In genomic region chr3L:22262797-22263423, dm6 we compare ENCODE assay signal across 1 fruit fly cellular context.
TF ChIP-seq lines count a peak whose summit lies in the region.

TSS of gene Rich (minus strand) at chr3L:22262921.
TSS of gene Ddx1 (plus strand) at chr3L:22263369.

TF ChIP-seq in whole organism, embryonic, 481 proteins besides CTCF, POLR2A, EP300 and RAD21 (continued from another document):
- TF ChIP-seq CG16815 (GFP tag; optimal IDR thresholded peaks at IDR 0.05; lab: Kevin White, UChicago) (peak; percentile 28), Abd-B (GFP tag; optimal IDR thresholded peaks at IDR 0.05; lab: Kevin White, UChicago) (peak; percentile 64), CG10147 (GFP tag; optimal IDR thresholded peaks at IDR 0.05; lab: Kevin White, UChicago) (peak; percentile 30), Hr51 (GFP tag; optimal IDR thresholded peaks at IDR 0.05; lab: Kevin White, UChicago) (peak; percentile 27 to 47), Mes4 (GFP tag; optimal IDR thresholded peaks at IDR 0.05; lab: Kevin White, UChicago) (no peak), p53 (GFP tag; optimal IDR thresholded peaks at IDR 0.05; lab: Kevin White, UChicago) (no peak), CG17361 (GFP tag; IDR thresholded peaks at IDR 0.05; lab: Robert Waterston, UW) (peak; percentile 84), otp (GFP tag; IDR thresholded peaks at IDR 0.05; lab: Robert Waterston, UW) (no peak; the same call in 2 of the 3 replicates), CG3281 (GFP tag; optimal IDR thresholded peaks at IDR 0.05; lab: Kevin White, UChicago) (no peak), Pdp1 (GFP tag; optimal IDR thresholded peaks at IDR 0.05; lab: Kevin White, UChicago) (peak in 1 of 2 experiments; percentile 36), CG18764 (GFP tag; optimal IDR thresholded peaks at IDR 0.05; lab: Kevin White, UChicago) (peak; percentile 23), dpn (GFP tag; optimal IDR thresholded peaks at IDR 0.05; lab: Kevin White, UChicago) (peak; percentile 43 to 52), CG10274 (GFP tag; optimal IDR thresholded peaks at IDR 0.05; lab: Kevin White, UChicago) (no peak), CG43689 (GFP tag; IDR thresholded peaks at IDR 0.05; lab: Robert Waterston, UW) (no peak), gcm (GFP tag; optimal IDR thresholded peaks at IDR 0.05; lab: Kevin White, UChicago) (no peak), usp (GFP tag; optimal IDR thresholded peaks at IDR 0.05; lab: Kevin White, UChicago) (no peak), D19B (GFP tag; optimal IDR thresholded peaks at IDR 0.05; lab: Kevin White, UChicago) (no peak), CG15601 (tag; optimal IDR thresholded peaks at IDR 0.05; lab: Kevin White, UChicago) (peak; percentile 51), CG1832 (GFP tag; optimal IDR thresholded peaks at IDR 0.05; lab: Kevin White, UChicago) (no peak), MBD-R2 (GFP tag; IDR thresholded peaks at IDR 0.05; lab: Robert Waterston, UW) (peak; percentile 96), CG3838 (GFP tag; optimal IDR thresholded peaks at IDR 0.05; lab: Kevin White, UChicago) (no peak), Awh (GFP tag; IDR thresholded peaks at IDR 0.05; lab: Robert Waterston, UW) (no peak), lilli (GFP tag; optimal IDR thresholded peaks at IDR 0.05; lab: Kevin White, UChicago) (peak; percentile 54), Hey (tag; optimal IDR thresholded peaks at IDR 0.05; lab: Kevin White, UChicago) (no peak), B-H1 (GFP tag; IDR thresholded peaks at IDR 0.05; lab: Robert Waterston, UW) (no peak), CG7839 (tag; optimal IDR thresholded peaks at IDR 0.05; lab: Kevin White, UChicago) (peak; percentile 56), nom (GFP tag; optimal IDR thresholded peaks at IDR 0.05; lab: Kevin White, UChicago) (no peak), NC2β (GFP tag; optimal IDR thresholded peaks at IDR 0.05; lab: Kevin White, UChicago) (no peak), CG12299 (tag; optimal IDR thresholded peaks at IDR 0.05; lab: Kevin White, UChicago) (no peak), tna (GFP tag; IDR thresholded peaks at IDR 0.05; lab: Robert Waterston, UW; ENCODE audit: partially characterized antibody) (no peak), CG6654 (GFP tag; optimal IDR thresholded peaks at IDR 0.05; lab: Kevin White, UChicago) (no peak), CG2199 (GFP tag; IDR thresholded peaks at IDR 0.05; lab: Robert Waterston, UW) (no peak), Tbp (GFP tag; optimal IDR thresholded peaks at IDR 0.05; lab: Kevin White, UChicago) (peak; percentile 12), CG6689 (GFP tag; IDR thresholded peaks at IDR 0.05; lab: Robert Waterston, UW) (no peak), CG18262 (tag; optimal IDR thresholded peaks at IDR 0.05; lab: Kevin White, UChicago) (peak; percentile 59), HmgD (GFP tag; optimal IDR thresholded peaks at IDR 0.05; lab: Kevin White, UChicago) (no peak), Myb (GFP tag; optimal IDR thresholded peaks at IDR 0.05; lab: Kevin White, UChicago) (peak; percentile 20), CG16863 (GFP tag; optimal IDR thresholded peaks at IDR 0.05; lab: Kevin White, UChicago) (no peak), crp (GFP tag; optimal IDR thresholded peaks at IDR 0.05; lab: Kevin White, UChicago) (peak; percentile 92 to 98), CG14710 (tag; optimal IDR thresholded peaks at IDR 0.05; lab: Kevin White, UChicago) (peak; percentile 70), CG13624 (GFP tag; optimal IDR thresholded peaks at IDR 0.05; lab: Kevin White, UChicago) (peak; percentile 41), nau (GFP tag; optimal IDR thresholded peaks at IDR 0.05; lab: Kevin White, UChicago) (no peak), vnd (GFP tag; IDR thresholded peaks at IDR 0.05; lab: Robert Waterston, UW; ENCODE audit: partially characterized antibody) (no peak), Hand (GFP tag; optimal IDR thresholded peaks at IDR 0.05; lab: Kevin White, UChicago) (no peak), CG17186 (GFP tag; optimal IDR thresholded peaks at IDR 0.05; lab: Kevin White, UChicago) (peak; percentile 17), CG7556 (GFP tag; optimal IDR thresholded peaks at IDR 0.05; lab: Kevin White, UChicago) (peak; percentile 64), toy (GFP tag; IDR thresholded peaks at IDR 0.05; lab: Robert Waterston, UW) (no peak), Dbx (GFP tag; IDR thresholded peaks at IDR 0.05; lab: Robert Waterston, UW) (0 out of 3 replicates have a peak, but pooled peaks have one; percentile 10), crc (GFP tag; optimal IDR thresholded peaks at IDR 0.05; lab: Kevin White, UChicago) (no peak), CG4854 (GFP tag; optimal IDR thresholded peaks at IDR 0.05; lab: Kevin White, UChicago) (peak; percentile 18), CG9727 (GFP tag; optimal IDR thresholded peaks at IDR 0.05; lab: Kevin White, UChicago) (peak; percentile 41), CG5245 (GFP tag; optimal IDR thresholded peaks at IDR 0.05; lab: Kevin White, UChicago) (no peak), Chrac-16 (GFP tag; optimal IDR thresholded peaks at IDR 0.05; lab: Kevin White, UChicago) (peak; percentile 28), CG10979 (tag; optimal IDR thresholded peaks at IDR 0.05; lab: Kevin White, UChicago) (peak; percentile 32), sim (GFP tag; IDR thresholded peaks at IDR 0.05; lab: Robert Waterston, UW) (no peak), CG31224 (GFP tag; IDR thresholded peaks at IDR 0.05; lab: Robert Waterston, UW) (no peak), CG33557 (GFP tag; optimal IDR thresholded peaks at IDR 0.05; lab: Kevin White, UChicago) (peak; percentile 23), pum (GFP tag; optimal IDR thresholded peaks at IDR 0.05; lab: Kevin White, UChicago) (peak; percentile 19), CG18476 (GFP tag; optimal IDR thresholded peaks at IDR 0.05; lab: Kevin White, UChicago) (peak; percentile 60), CG7271 (tag; optimal IDR thresholded peaks at IDR 0.05; lab: Kevin White, UChicago) (no peak), zfh1 (GFP tag; IDR thresholded peaks at IDR 0.05; lab: Robert Waterston, UW) (no peak; the same call in 2 of the 3 replicates), PHDP (tag; optimal IDR thresholded peaks at IDR 0.05; lab: Kevin White, UChicago) (no peak), bigmax (GFP tag; optimal IDR thresholded peaks at IDR 0.05; lab: Kevin White, UChicago) (no peak), Aef1 (GFP tag; IDR thresholded peaks at IDR 0.05; lab: Robert Waterston, UW) (no peak), sd (tag; optimal IDR thresholded peaks at IDR 0.05; lab: Kevin White, UChicago) (peak; percentile 97), Neu2 (GFP tag; optimal IDR thresholded peaks at IDR 0.05; lab: Kevin White, UChicago; ENCODE audit: borderline replicate concordance) (no peak), CHES-1-like (GFP tag; optimal IDR thresholded peaks at IDR 0.05; lab: Kevin White, UChicago) (peak; percentile 36), esg (GFP tag; conservative IDR thresholded peaks at IDR 0.05; lab: Robert Waterston, UW) (no peak), CkIIα-i1 (GFP tag; IDR thresholded peaks at IDR 0.05; lab: Robert Waterston, UW) (no peak), CG7786 (GFP tag; optimal IDR thresholded peaks at IDR 0.05; lab: Kevin White, UChicago) (no peak), lmd (GFP tag; IDR thresholded peaks at IDR 0.05; lab: Robert Waterston, UW) (peak; percentile 39; the same call in 1 of the 2 replicates), Max (GFP tag; optimal IDR thresholded peaks at IDR 0.05; lab: Kevin White, UChicago) (peak; percentile 65), Hr39 (optimal IDR thresholded peaks at IDR 0.05; lab: Kevin White, UChicago) (no peak), stwl (tag; optimal IDR thresholded peaks at IDR 0.05; lab: Kevin White, UChicago) (peak; percentile 43), CG7372 (GFP tag; IDR thresholded peaks at IDR 0.05; lab: Robert Waterston, UW) (no peak), CG1024 (GFP tag; IDR thresholded peaks at IDR 0.05; lab: Robert Waterston, UW) (no peak), Rx (GFP tag; IDR thresholded peaks at IDR 0.05; lab: Robert Waterston, UW) (no peak), CG9437 (GFP tag; optimal IDR thresholded peaks at IDR 0.05; lab: Kevin White, UChicago) (peak; percentile 64), amos (GFP tag; IDR thresholded peaks at IDR 0.05; lab: Robert Waterston, UW; ENCODE audit: partially characterized antibody) (peak; percentile 7; the same call in 1 of the 2 replicates), CG13424 (tag; optimal IDR thresholded peaks at IDR 0.05; lab: Kevin White, UChicago) (peak; percentile 38), CG12391 (tag; optimal IDR thresholded peaks at IDR 0.05; lab: Kevin White, UChicago) (peak; percentile 74), ash1 (GFP tag; optimal IDR thresholded peaks at IDR 0.05; lab: Kevin White, UChicago) (no peak), eyg (GFP tag; optimal IDR thresholded peaks at IDR 0.05; lab: Kevin White, UChicago) (no peak), Rfx (GFP tag; IDR thresholded peaks at IDR 0.05; lab: Robert Waterston, UW) (peak; percentile 54), CG10431 (GFP tag; optimal IDR thresholded peaks at IDR 0.05; lab: Kevin White, UChicago) (peak; percentile 18), sug (tag; optimal IDR thresholded peaks at IDR 0.05; lab: Kevin White, UChicago) (no peak), fru (optimal IDR thresholded peaks at IDR 0.05; lab: Kevin White, UChicago) (no peak), Hmr (GFP tag; optimal IDR thresholded peaks at IDR 0.05; lab: Kevin White, UChicago) (peak; percentile 49), CG17829 (tag; optimal IDR thresholded peaks at IDR 0.05; lab: Kevin White, UChicago) (peak; percentile 57), CG34376 (GFP tag; optimal IDR thresholded peaks at IDR 0.05; lab: Kevin White, UChicago) (peak; percentile 28), chm (GFP tag; IDR thresholded peaks at IDR 0.05; lab: Robert Waterston, UW) (no peak; the same call in 1 of the 2 replicates), CG3995 (GFP tag; optimal IDR thresholded peaks at IDR 0.05; lab: Kevin White, UChicago) (peak; percentile 45), ftz-f1 (GFP tag; optimal IDR thresholded peaks at IDR 0.05; lab: Kevin White, UChicago) (no peak), CG4820 (GFP tag; optimal IDR thresholded peaks at IDR 0.05; lab: Kevin White, UChicago) (peak; percentile 22), CG16779 (GFP tag; IDR thresholded peaks at IDR 0.05; lab: Robert Waterston, UW) (no peak), HLHmδ (GFP tag; optimal IDR thresholded peaks at IDR 0.05; lab: Kevin White, UChicago) (no peak), CG10543 (GFP tag; optimal IDR thresholded peaks at IDR 0.05; lab: Kevin White, UChicago) (peak; percentile 56), CG15269 (tag; optimal IDR thresholded peaks at IDR 0.05; lab: Kevin White, UChicago) (peak; percentile 18), yki (optimal IDR thresholded peaks at IDR 0.05; lab: Kevin White, UChicago) (no peak), Lhr (GFP tag; optimal IDR thresholded peaks at IDR 0.05; lab: Kevin White, UChicago) (peak; percentile 56), Meics (GFP tag; optimal IDR thresholded peaks at IDR 0.05; lab: Kevin White, UChicago) (peak; percentile 55), CG32772 (GFP tag; IDR thresholded peaks at IDR 0.05; lab: Robert Waterston, UW) (0 out of 2 replicates have a peak, but pooled peaks have one; percentile 13), Blimp-1 (GFP tag; optimal IDR thresholded peaks at IDR 0.05; lab: Kevin White, UChicago) (no peak), CG2120 (GFP tag; optimal IDR thresholded peaks at IDR 0.05; lab: Kevin White, UChicago) (peak; percentile 72), insv (GFP tag; optimal IDR thresholded peaks at IDR 0.05; lab: Kevin White, UChicago) (peak in 1 of 2 experiments; percentile 26), cg (GFP tag; optimal IDR thresholded peaks at IDR 0.05; lab: Kevin White, UChicago) (no peak), eve (GFP tag; optimal IDR thresholded peaks at IDR 0.05; lab: Kevin White, UChicago) (no peak), CG1792 (GFP tag; optimal IDR thresholded peaks at IDR 0.05; lab: Kevin White, UChicago) (no peak), CG14860 (GFP tag; IDR thresholded peaks at IDR 0.05; lab: Robert Waterston, UW; ENCODE audit: partially characterized antibody) (no peak), Spps (tag; optimal IDR thresholded peaks at IDR 0.05; lab: Kevin White, UChicago) (no peak), Sry-δ (GFP tag; optimal IDR thresholded peaks at IDR 0.05; lab: Kevin White, UChicago) (peak; percentile 22), CG4707 (GFP tag; optimal IDR thresholded peaks at IDR 0.05; lab: Kevin White, UChicago) (no peak), CG11723 (GFP tag; optimal IDR thresholded peaks at IDR 0.05; lab: Kevin White, UChicago) (peak; percentile 15), sens (GFP tag; lab: Kevin White, UChicago) (peak; percentile 86), CG11093 (GFP tag; IDR thresholded peaks at IDR 0.05; lab: Robert Waterston, UW) (no peak), Ets65A (GFP tag; lab: Kevin White, UChicago) (peak; percentile 94), CG17912 (GFP tag; optimal IDR thresholded peaks at IDR 0.05; lab: Kevin White, UChicago) (no peak), CG2712 (tag; optimal IDR thresholded peaks at IDR 0.05; lab: Kevin White, UChicago) (peak; percentile 66), Scr (GFP tag; IDR thresholded peaks at IDR 0.05; lab: Robert Waterston, UW; ENCODE audit: partially characterized antibody) (no peak), H15 (GFP tag; IDR thresholded peaks at IDR 0.05; lab: Robert Waterston, UW) (no peak), CG10462 (GFP tag; optimal IDR thresholded peaks at IDR 0.05; lab: Kevin White, UChicago) (peak; percentile 33), fu2 (GFP tag; optimal IDR thresholded peaks at IDR 0.05; lab: Kevin White, UChicago) (peak; percentile 17), MTF-1 (GFP tag; optimal IDR thresholded peaks at IDR 0.05; lab: Kevin White, UChicago; ENCODE audit: borderline replicate concordance) (no peak), CG8290 (GFP tag; optimal IDR thresholded peaks at IDR 0.05; lab: Kevin White, UChicago) (peak; percentile 51), CG8290 (tag; optimal IDR thresholded peaks at IDR 0.05; lab: Kevin White, UChicago) (peak; percentile 58 to 70), Atf3 (GFP tag; optimal IDR thresholded peaks at IDR 0.05; lab: Kevin White, UChicago) (no peak), Mad (GFP tag; optimal IDR thresholded peaks at IDR 0.05; lab: Kevin White, UChicago) (peak; percentile 11), Ssrp (tag; optimal IDR thresholded peaks at IDR 0.05; lab: Kevin White, UChicago) (peak; percentile 21), hkb (optimal IDR thresholded peaks at IDR 0.05; lab: Kevin White, UChicago) (no peak), hkb (GFP tag; IDR thresholded peaks at IDR 0.05; lab: Robert Waterston, UW) (no peak), kah (GFP tag; optimal IDR thresholded peaks at IDR 0.05; lab: Kevin White, UChicago) (peak; percentile 37), CG9932 (GFP tag; IDR thresholded peaks at IDR 0.05; lab: Robert Waterston, UW) (peak; percentile 62), CG1603 (tag; optimal IDR thresholded peaks at IDR 0.05; lab: Kevin White, UChicago) (peak; percentile 36)
TF ChIP-seq in whole organism, embryonic: peak in this region for 190.
